Worm (Caenorhabditis elegans): ENCODE measurements around the gene unc-5.

ce11 chrIV:5473098-5473497, 55.0 kb downstream of the unc-5 start:
- TF ChIP-seq mab-9 (GFP tag; IDR thresholded peaks at IDR 0.05) (no peak), mdl-1 (tag; optimal IDR thresholded peaks at IDR 0.05) (no peak), snpc-4 (tag; optimal IDR thresholded peaks at IDR 0.05) (no peak), efl-1 (optimal IDR thresholded peaks at IDR 0.05) (no peak), efl-1 (GFP tag; optimal IDR thresholded peaks at IDR 0.05 in 1 of 2) (no peak), hlh-4 (tag; optimal IDR thresholded peaks at IDR 0.05) (no peak), elt-3 (tag; optimal IDR thresholded peaks at IDR 0.05) (no peak), lsy-2 (tag; optimal IDR thresholded peaks at IDR 0.05) (no peak), pqm-1 (tag; optimal IDR thresholded peaks at IDR 0.05) (no peak), nhr-28 (tag; optimal IDR thresholded peaks at IDR 0.05) (no peak), swsn-7 (tag; optimal IDR thresholded peaks at IDR 0.05) (no peak)

Measured in whole organism, L1 larva.